Fruit fly (Drosophila melanogaster) whole organism: ENCODE data around the gene ftz-f1.

Experiments used
- CG8478 ChIP-seq: fragments of >200 bp; optimal IDR thresholded peaks from 2 replicates; lab custom pipeline; 2018; ENCODE audit warnings: inconsistent platforms
- Dll ChIP-seq: fragments of >200 bp; optimal IDR thresholded peaks from 2 replicates; lab custom pipeline; 2017
- EcR ChIP-seq, 2 experiments: fragments of >200 bp; optimal IDR thresholded peaks; 2 replicates each; lab custom pipeline; 2017; ENCODE audit warnings: missing biosample characterization in 2 of 2, missing genetic modification characterization in 2 of 2, missing genetic modification reagents in 2 of 2
- pan ChIP-seq: fragments of >200 bp; optimal IDR thresholded peaks from 2 replicates; lab custom pipeline; 2017
- psq ChIP-seq: fragments of >200 bp; optimal IDR thresholded peaks from 2 replicates; lab custom pipeline; 2017
- usp ChIP-seq: fragments of >200 bp; optimal IDR thresholded peaks from 2 replicates; lab custom pipeline; 2017; ENCODE audit warnings: missing biosample characterization, missing genetic modification characterization, mixed read lengths

Gene ftz-f1

dm6 chr3L:18801194-18801695 is at the start of gene ftz-f1:
Gene ftz-f1, minus strand, starts transcription at chr3L:18801309.
- TF ChIP-seq Dll (lab: Kevin White, UChicago) (no peak), usp (no peak), pan (lab: Kevin White, UChicago) (no peak), psq (no peak), CG8478 (lab: Kevin White, UChicago) (no peak), EcR (GFP tag; optimal IDR thresholded peaks at IDR 0.05; lab: Kevin White, UChicago) (no peak)

dm6 chr3L:18848436-18848835 is 47.3 kb upstream of the ftz-f1 start:
- no peak for TF ChIP-seq psq
- no peak for TF ChIP-seq CG8478 (lab: Kevin White, UChicago)

dm6 chr3L:18846272-18846741 is 45.2 kb upstream of the ftz-f1 start:
- no peak for TF ChIP-seq psq
- TF ChIP-seq pan (lab: Kevin White, UChicago): no peak
- TF ChIP-seq Dll (lab: Kevin White, UChicago): no peak
- no peak for TF ChIP-seq CG8478 (lab: Kevin White, UChicago)
- TF ChIP-seq usp: no peak
- TF ChIP-seq EcR (GFP tag; optimal IDR thresholded peaks at IDR 0.05; lab: Kevin White, UChicago): no peak

- TF ChIP-seq Dll (lab: Kevin White, UChicago) (no peak), pan (lab: Kevin White, UChicago) (no peak), usp (no peak), psq (no peak), CG8478 (lab: Kevin White, UChicago) (no peak), EcR (GFP tag; optimal IDR thresholded peaks at IDR 0.05; lab: Kevin White, UChicago) (no peak)
Observed at dm6 chr3L:18846233-18846271, 44.9 kb upstream of the ftz-f1 start, which contains the start of gene Indy. Gene Indy, minus strand, starts transcription at chr3L:18846267.

- TF ChIP-seq psq: no peak
- TF ChIP-seq EcR (GFP tag; optimal IDR thresholded peaks at IDR 0.05; lab: Kevin White, UChicago): no peak
- TF ChIP-seq usp: no peak
Observed at dm6 chr3L:18845833-18846232, 44.7 kb upstream of the ftz-f1 start.

dm6 chr3L:18842236-18842635 is 41.1 kb upstream of the ftz-f1 start:
- TF ChIP-seq pan (lab: Kevin White, UChicago): no peak
- TF ChIP-seq EcR (GFP tag; optimal IDR thresholded peaks at IDR 0.05; lab: Kevin White, UChicago): no peak
- TF ChIP-seq psq: no peak
- no peak for TF ChIP-seq usp
- TF ChIP-seq CG8478 (lab: Kevin White, UChicago): no peak
- TF ChIP-seq Dll (lab: Kevin White, UChicago): no peak

dm6 chr3L:18841269-18841668 is 40.2 kb upstream of the ftz-f1 start:
- TF ChIP-seq usp (no peak), Dll (lab: Kevin White, UChicago) (no peak), EcR (GFP tag; optimal IDR thresholded peaks at IDR 0.05; lab: Kevin White, UChicago) (no peak), CG8478 (lab: Kevin White, UChicago) (no peak), psq (no peak), pan (lab: Kevin White, UChicago) (no peak)

- TF ChIP-seq pan (lab: Kevin White, UChicago) (no peak), Dll (lab: Kevin White, UChicago) (no peak), usp (no peak), psq (no peak), EcR (GFP tag; optimal IDR thresholded peaks at IDR 0.05; lab: Kevin White, UChicago) (no peak), CG8478 (lab: Kevin White, UChicago) (no peak)
Observed at dm6 chr3L:18840370-18841007, 39.4 kb upstream of the ftz-f1 start.

dm6 chr3L:18839996-18840369 is 38.9 kb upstream of the ftz-f1 start:
- TF ChIP-seq CG8478 (lab: Kevin White, UChicago): no peak
- TF ChIP-seq psq: no peak
- TF ChIP-seq Dll (lab: Kevin White, UChicago): no peak
- no peak for TF ChIP-seq EcR (GFP tag; optimal IDR thresholded peaks at IDR 0.05; lab: Kevin White, UChicago)
- no peak for TF ChIP-seq usp
- TF ChIP-seq pan (lab: Kevin White, UChicago): no peak

- TF ChIP-seq usp (no peak), psq (no peak), CG8478 (lab: Kevin White, UChicago) (no peak), EcR (GFP tag; optimal IDR thresholded peaks at IDR 0.05; lab: Kevin White, UChicago) (no peak), Dll (lab: Kevin White, UChicago) (no peak), pan (lab: Kevin White, UChicago) (no peak)
Observed at dm6 chr3L:18837707-18838244, 36.7 kb upstream of the ftz-f1 start.

- TF ChIP-seq pan (lab: Kevin White, UChicago): no peak
- TF ChIP-seq usp: no peak
- no peak for TF ChIP-seq CG8478 (lab: Kevin White, UChicago)
- TF ChIP-seq Dll (lab: Kevin White, UChicago): no peak
- no peak for TF ChIP-seq psq
- no peak for TF ChIP-seq EcR (GFP tag; optimal IDR thresholded peaks at IDR 0.05; lab: Kevin White, UChicago)
Observed at dm6 chr3L:18836658-18837057, 35.5 kb upstream of the ftz-f1 start.

- TF ChIP-seq EcR (GFP tag; optimal IDR thresholded peaks at IDR 0.05; lab: Kevin White, UChicago) (no peak), CG8478 (lab: Kevin White, UChicago) (no peak), Dll (lab: Kevin White, UChicago) (no peak), psq (no peak), usp (no peak), pan (lab: Kevin White, UChicago) (no peak)
Observed at dm6 chr3L:18834924-18835323, 33.8 kb upstream of the ftz-f1 start.

- TF ChIP-seq psq (no peak), CG8478 (lab: Kevin White, UChicago) (no peak), pan (lab: Kevin White, UChicago) (no peak), Dll (lab: Kevin White, UChicago) (no peak), usp (no peak)
Observed at dm6 chr3L:18833234-18833633, 32.1 kb upstream of the ftz-f1 start.
